Worm (Caenorhabditis elegans) whole organism, L4 larva: ENCODE data around the gene F46C8.8.

ENCODE experiments used
- ZK546.5 ChIP-seq, 2 experiments: sonication (generic microtip); optimal IDR thresholded peaks; 2 replicates each; lab custom pipeline; 2017; ENCODE audit warnings: missing biosample characterization in 2 of 2, missing genetic modification characterization in 2 of 2
- ama-1 ChIP-seq: fragments of 150-350 bp; optimal IDR thresholded peaks from 2 replicates; lab custom pipeline; 2014; ENCODE audit warnings: inconsistent platforms, mixed read lengths
- lin-39 ChIP-seq: fragments of 150-350 bp; optimal IDR thresholded peaks from 2 replicates; lab custom pipeline; 2014; ENCODE audit warnings: missing biosample characterization, missing genetic modification reagents, missing genetic modification characterization
- nhr-102 ChIP-seq: sonication (generic microtip); optimal IDR thresholded peaks from 2 replicates; lab custom pipeline; 2016; ENCODE audit warnings: mild to moderate bottlenecking, missing genetic modification characterization, moderate library complexity, missing compliant biosample characterization
- nhr-11 ChIP-seq: fragments of 150-350 bp; optimal IDR thresholded peaks from 2 replicates; lab custom pipeline; 2014; ENCODE audit warnings: missing biosample characterization, missing genetic modification characterization
- nhr-237 ChIP-seq: sonication (generic microtip); optimal IDR thresholded peaks from 2 replicates; lab custom pipeline; 2017; ENCODE audit warnings: missing biosample characterization, missing genetic modification characterization
- nhr-25 ChIP-seq: sonication (generic microtip); optimal IDR thresholded peaks from 2 replicates; lab custom pipeline; 2017; ENCODE audit warnings: missing genetic modification characterization, mild to moderate bottlenecking, missing compliant biosample characterization, antibody characterized with exemption, moderate library complexity, borderline replicate concordance; ENCODE audit not compliant: insufficient read depth
- nhr-28 ChIP-seq: fragments of 150-350 bp; optimal IDR thresholded peaks from 2 replicates; lab custom pipeline; 2014; ENCODE audit warnings: missing biosample characterization, missing genetic modification characterization
- nhr-76 ChIP-seq: fragments of 150-350 bp; optimal IDR thresholded peaks from 2 replicates; lab custom pipeline; 2014; ENCODE audit warnings: missing biosample characterization, missing genetic modification characterization
- nhr-77 ChIP-seq: fragments of 150-350 bp; optimal IDR thresholded peaks from 2 replicates; lab custom pipeline; 2014; ENCODE audit warnings: missing biosample characterization, missing genetic modification characterization
- pqm-1 ChIP-seq: sonication (generic microtip); optimal IDR thresholded peaks from 2 replicates; lab custom pipeline; 2017; ENCODE audit warnings: missing biosample characterization, missing genetic modification characterization
- unc-130 ChIP-seq: sonication (generic microtip); optimal IDR thresholded peaks from 2 replicates; lab custom pipeline; 2016; ENCODE audit warnings: missing genetic modification reagents, missing genetic modification characterization, missing compliant biosample characterization
- unc-62 ChIP-seq, 3 experiments: fragments of 150-350 bp in 1 of 3; sonication (generic microtip); optimal IDR thresholded peaks in 2 of 3; peaks in 1 of 3; 1 replicate in 1 of 3; 2 replicates in 2 of 3; lab custom pipeline; 2014 to 2017; ENCODE audit warnings: missing biosample characterization in 3 of 3, missing genetic modification characterization in 3 of 3, missing genetic modification reagents in 3 of 3, missing genotype in 1 of 3
- zag-1 ChIP-seq: fragments of 150-350 bp; optimal IDR thresholded peaks from 2 replicates; lab custom pipeline; 2014; ENCODE audit warnings: missing biosample characterization, missing genetic modification characterization

ce11 chrX:7572057-7572456, 17.8 kb upstream of the F46C8.8 start, which contains the start of gene pcyt-1:
- no peak for TF ChIP-seq zag-1 (tag; lab: Kevin White, UChicago)
- no peak for TF ChIP-seq lin-39
- TF ChIP-seq nhr-102 (tag; lab: Kevin White, UChicago), result no peak
- TF ChIP-seq nhr-25 (tag; lab: Kevin White, UChicago), result no peak
- no peak for TF ChIP-seq ama-1 (lab: Kevin White, UChicago)
- no peak for TF ChIP-seq nhr-237
- no peak for TF ChIP-seq pqm-1 (tag; lab: Kevin White, UChicago)
- no peak for TF ChIP-seq nhr-76 (tag; lab: Kevin White, UChicago)
- TF ChIP-seq unc-62 (GFP tag; optimal IDR thresholded peaks at IDR 0.05 in 1 of 2; lab: Kevin White, UChicago), result no peak
- no peak for TF ChIP-seq unc-62 (tag; optimal IDR thresholded peaks at IDR 0.05; lab: Kevin White, UChicago)
- TF ChIP-seq nhr-77, result no peak
- no peak for TF ChIP-seq ZK546.5 (tag; optimal IDR thresholded peaks at IDR 0.05; lab: Kevin White, UChicago)
- no peak for TF ChIP-seq nhr-28 (tag; lab: Kevin White, UChicago)
- no peak for TF ChIP-seq unc-130 (GFP tag; lab: Kevin White, UChicago)
- TF ChIP-seq nhr-11, result no peak
